Fruit fly (Drosophila melanogaster) whole organism, embryonic: ENCODE data around the gene CG13360.

ENCODE experiments used
- CG12391 ChIP-seq: fragments of 200-800 bp; sonication (Bioruptor generic); optimal IDR thresholded peaks from 3 replicates; lab custom pipeline; 2018; ENCODE audit warnings: missing biosample characterization, mild to moderate bottlenecking, missing genetic modification characterization, moderate library complexity
- CG12744 ChIP-seq: fragments of 200-800 bp; sonication (Bioruptor generic); optimal IDR thresholded peaks from 2 replicates; lab custom pipeline; 2016; ENCODE audit warnings: missing biosample characterization, missing genetic modification characterization
- CG14014 ChIP-seq: fragments of 200-800 bp; sonication (Bioruptor generic); IDR thresholded peaks from 2 replicates; pipeline ENCODE4 v1.3.6; 2022; ENCODE audit warnings: missing biosample characterization, missing genetic modification characterization
- CG15011 ChIP-seq: fragments of 200-800 bp; sonication (Bioruptor generic); optimal IDR thresholded peaks from 3 replicates; lab custom pipeline; 2018; ENCODE audit warnings: missing biosample characterization, mild to moderate bottlenecking, missing genetic modification characterization
- CG15601 ChIP-seq: fragments of 200-800 bp; sonication (Bioruptor generic); optimal IDR thresholded peaks from 3 replicates; lab custom pipeline; 2019; ENCODE audit warnings: missing biosample characterization, mild to moderate bottlenecking, missing genetic modification characterization, moderate library complexity
- CG1647 ChIP-seq: fragments of 200-800 bp; sonication (Bioruptor generic); optimal IDR thresholded peaks from 3 replicates; lab custom pipeline; 2016; ENCODE audit warnings: missing biosample characterization, missing genetic modification characterization
- CG17186 ChIP-seq: fragments of 200-800 bp; sonication (Bioruptor generic); optimal IDR thresholded peaks from 3 replicates; lab custom pipeline; 2017; ENCODE audit warnings: missing biosample characterization, missing genetic modification reagents, missing genetic modification characterization
- CG17385 ChIP-seq: fragments of 200-800 bp; sonication (Bioruptor generic); optimal IDR thresholded peaks from 3 replicates; lab custom pipeline; 2018; ENCODE audit warnings: missing biosample characterization, mild to moderate bottlenecking, missing genetic modification characterization
- CG2199 ChIP-seq: fragments of 200-800 bp; sonication (Bioruptor generic); IDR thresholded peaks from 3 replicates; pipeline ENCODE4 v1.3.6; 2022; ENCODE audit warnings: missing biosample characterization, missing genetic modification characterization
- CG2875 ChIP-seq: fragments of 200-800 bp; sonication (Bioruptor generic); optimal IDR thresholded peaks from 2 replicates; lab custom pipeline; 2017; ENCODE audit warnings: missing biosample characterization, mild to moderate bottlenecking, missing genetic modification characterization, missing genetic modification reagents
- CG32532 ChIP-seq: fragments of 200-800 bp; sonication (Bioruptor generic); IDR thresholded peaks from 2 replicates; pipeline ENCODE4 v1.3.6; 2022; ENCODE audit warnings: missing biosample characterization, missing genetic modification characterization
- CG34422 ChIP-seq: fragments of 200-800 bp; sonication (Bioruptor generic); IDR thresholded peaks from 3 replicates; pipeline ENCODE4 v1.3.6; 2022; ENCODE audit warnings: missing biosample characterization, missing genetic modification characterization
- CG42726 ChIP-seq: fragments of 200-800 bp; sonication (Bioruptor generic); IDR thresholded peaks from 2 replicates; pipeline ENCODE4 v1.3.6; 2022; ENCODE audit warnings: missing biosample characterization, missing genetic modification characterization; ENCODE audit not compliant: partially characterized antibody
- CG43689 ChIP-seq: fragments of 200-800 bp; sonication (Bioruptor generic); IDR thresholded peaks from 2 replicates; pipeline ENCODE4 v1.3.6; 2022; ENCODE audit warnings: missing biosample characterization, missing genetic modification characterization
- CG4404 ChIP-seq: fragments of 200-800 bp; sonication (Bioruptor generic); IDR thresholded peaks from 2 replicates; pipeline ENCODE4 v1.3.6; 2022; ENCODE audit warnings: missing biosample characterization, missing genetic modification characterization
- CG4707 ChIP-seq: fragments of 200-800 bp; sonication (Bioruptor generic); optimal IDR thresholded peaks from 2 replicates; lab custom pipeline; 2018; ENCODE audit warnings: missing biosample characterization, mild to moderate bottlenecking, missing genetic modification characterization, moderate library complexity
- CG4820 ChIP-seq: fragments of 200-800 bp; sonication (Bioruptor generic); optimal IDR thresholded peaks from 3 replicates; lab custom pipeline; 2016; ENCODE audit warnings: missing biosample characterization, missing genetic modification characterization
- CG6272 ChIP-seq: fragments of 200-800 bp; sonication (Bioruptor generic); IDR thresholded peaks from 2 replicates; pipeline ENCODE4 v1.3.6; 2022; ENCODE audit warnings: missing biosample characterization, missing genetic modification characterization
- CG6813 ChIP-seq: fragments of 200-800 bp; sonication (Bioruptor generic); optimal IDR thresholded peaks from 2 replicates; lab custom pipeline; 2017; ENCODE audit warnings: missing biosample characterization, missing genetic modification characterization, mild to moderate bottlenecking, moderate library complexity, missing genetic modification reagents
- CG7271 ChIP-seq: fragments of 200-800 bp; sonication (Bioruptor generic); optimal IDR thresholded peaks from 2 replicates; lab custom pipeline; 2018; ENCODE audit warnings: missing biosample characterization, mild to moderate bottlenecking, missing genetic modification characterization, moderate library complexity
- CG8388 ChIP-seq: fragments of 200-800 bp; sonication (Bioruptor generic); optimal IDR thresholded peaks from 2 replicates; lab custom pipeline; 2019; ENCODE audit warnings: missing biosample characterization, mild to moderate bottlenecking, missing genetic modification characterization, moderate library complexity
- CG9437 ChIP-seq: fragments of 200-800 bp; sonication (Bioruptor generic); optimal IDR thresholded peaks from 2 replicates; lab custom pipeline; 2018; ENCODE audit warnings: missing biosample characterization, mild to moderate bottlenecking, missing genetic modification characterization
- CTCF ChIP-seq: fragments of 200-800 bp; sonication (Bioruptor generic); optimal IDR thresholded peaks from 2 replicates; lab custom pipeline; 2017; ENCODE audit warnings: missing biosample characterization, mild to moderate bottlenecking, missing genetic modification characterization, moderate library complexity
- Dbx ChIP-seq: fragments of 200-800 bp; sonication (Bioruptor generic); IDR thresholded peaks from 3 replicates; pipeline ENCODE4 v1.3.6; 2022; ENCODE audit warnings: missing biosample characterization, missing genetic modification characterization
- Dfd ChIP-seq, 2 experiments: fragments of >200 bp; optimal IDR thresholded peaks; 2 replicates each; lab custom pipeline; 2017; ENCODE audit warnings: missing biosample characterization in 2 of 2, missing genetic modification characterization in 2 of 2
- Gug ChIP-seq: fragments of 200-800 bp; sonication (Bioruptor generic); IDR thresholded peaks from 4 replicates; pipeline ENCODE4 v1.3.6; 2022; ENCODE audit warnings: missing biosample characterization, missing genetic modification characterization
- MESR4 ChIP-seq: fragments of 200-800 bp; sonication (Bioruptor generic); optimal IDR thresholded peaks from 2 replicates; lab custom pipeline; 2018; ENCODE audit warnings: missing biosample characterization, mild to moderate bottlenecking, missing genetic modification characterization, moderate library complexity
- NC2β ChIP-seq: fragments of 200-800 bp; sonication (Bioruptor generic); optimal IDR thresholded peaks from 2 replicates; lab custom pipeline; 2016; ENCODE audit warnings: missing biosample characterization, missing genetic modification characterization
- Nf-YA ChIP-seq: fragments of 200-800 bp; sonication (Bioruptor generic); IDR thresholded peaks from 2 replicates; pipeline ENCODE4 v1.3.6; 2022; ENCODE audit warnings: missing biosample characterization, missing genetic modification characterization
- Nf-YC ChIP-seq: fragments of 200-800 bp; optimal IDR thresholded peaks from 3 replicates; lab custom pipeline; 2019; ENCODE audit warnings: missing biosample characterization, mild to moderate bottlenecking, missing genetic modification characterization, moderate library complexity
- Optix ChIP-seq: fragments of 200-800 bp; sonication (Bioruptor generic); IDR thresholded peaks from 3 replicates; pipeline ENCODE4 v1.3.6; 2022; ENCODE audit warnings: missing biosample characterization, missing genetic modification characterization
- Poxn ChIP-seq: fragments of 200-800 bp; sonication (Bioruptor generic); IDR thresholded peaks from 2 replicates; pipeline ENCODE4 v1.3.6; 2022; ENCODE audit warnings: missing biosample characterization, missing genetic modification characterization
- YL-1 ChIP-seq: fragments of 200-800 bp; sonication (Bioruptor generic); optimal IDR thresholded peaks from 3 replicates; lab custom pipeline; 2017; ENCODE audit warnings: missing biosample characterization, mild to moderate bottlenecking, missing genetic modification characterization
- ap ChIP-seq: fragments of 200-800 bp; sonication (Bioruptor generic); IDR thresholded peaks from 2 replicates; pipeline ENCODE4 v1.3.6; 2022; ENCODE audit warnings: missing biosample characterization, missing genetic modification characterization
- ara ChIP-seq: fragments of 200-800 bp; sonication (Bioruptor generic); IDR thresholded peaks from 2 replicates; pipeline ENCODE4 v1.3.6; 2022; ENCODE audit warnings: missing biosample characterization, missing genetic modification characterization
- cad ChIP-seq: fragments of >200 bp; optimal IDR thresholded peaks from 2 replicates; lab custom pipeline; 2017; ENCODE audit warnings: missing biosample characterization, missing genetic modification characterization
- cg ChIP-seq: fragments of 200-800 bp; sonication (Bioruptor generic); optimal IDR thresholded peaks from 3 replicates; lab custom pipeline; 2019; ENCODE audit warnings: missing biosample characterization, mild to moderate bottlenecking, missing genetic modification characterization, moderate library complexity
- chm ChIP-seq: fragments of 200-800 bp; sonication (Bioruptor generic); IDR thresholded peaks from 2 replicates; pipeline ENCODE4 v1.3.6; 2022; ENCODE audit warnings: missing biosample characterization, missing genetic modification characterization
- exex ChIP-seq: fragments of 200-800 bp; sonication (Bioruptor generic); optimal IDR thresholded peaks from 4 replicates; lab custom pipeline; 2018; ENCODE audit warnings: missing biosample characterization, mild to moderate bottlenecking, missing genetic modification characterization, moderate library complexity
- fd96Cb ChIP-seq: fragments of 200-800 bp; sonication (Bioruptor generic); optimal IDR thresholded peaks from 2 replicates; lab custom pipeline; 2018; ENCODE audit warnings: missing biosample characterization, mild to moderate bottlenecking, missing genetic modification characterization, moderate library complexity
- gro ChIP-seq: fragments of 200-800 bp; sonication (Bioruptor generic); optimal IDR thresholded peaks from 2 replicates; lab custom pipeline; 2016; ENCODE audit warnings: missing biosample characterization, missing genetic modification characterization
- lmd ChIP-seq: fragments of 200-800 bp; sonication (Bioruptor generic); IDR thresholded peaks from 2 replicates; pipeline ENCODE4 v1.3.6; 2022; ENCODE audit warnings: missing biosample characterization, missing genetic modification characterization
- mirr ChIP-seq: fragments of 200-800 bp; sonication (Bioruptor generic); optimal IDR thresholded peaks from 3 replicates; lab custom pipeline; 2018; ENCODE audit warnings: missing biosample characterization, mild to moderate bottlenecking, missing genetic modification characterization
- otp ChIP-seq: fragments of 200-800 bp; sonication (Bioruptor generic); IDR thresholded peaks from 3 replicates; pipeline ENCODE4, ENCODE4 v1.3.6; 2022; ENCODE audit warnings: missing biosample characterization, missing genetic modification characterization
- peb ChIP-seq: fragments of 200-800 bp; sonication (Bioruptor generic); IDR thresholded peaks from 2 replicates; pipeline ENCODE4 v1.3.6; 2022; ENCODE audit warnings: missing biosample characterization, missing genetic modification characterization
- sima ChIP-seq: fragments of 200-800 bp; sonication (Bioruptor generic); optimal IDR thresholded peaks from 2 replicates; lab custom pipeline; 2016; ENCODE audit warnings: missing biosample characterization, missing genetic modification characterization
- slbo ChIP-seq: fragments of 200-800 bp; sonication (Bioruptor generic); IDR thresholded peaks from 2 replicates; pipeline ENCODE4 v1.3.6; 2022; ENCODE audit warnings: missing biosample characterization, missing genetic modification characterization
- sqz ChIP-seq: fragments of 200-800 bp; sonication (Bioruptor generic); optimal IDR thresholded peaks from 3 replicates; lab custom pipeline; 2018; ENCODE audit warnings: missing biosample characterization, mild to moderate bottlenecking, missing genetic modification characterization
- tio ChIP-seq: fragments of 200-800 bp; sonication (Bioruptor generic); optimal IDR thresholded peaks from 2 replicates; lab custom pipeline; 2017; ENCODE audit warnings: missing biosample characterization, missing genetic modification characterization, inconsistent platforms
- tna ChIP-seq: fragments of 200-800 bp; sonication (Bioruptor generic); IDR thresholded peaks from 2 replicates; pipeline ENCODE4 v1.3.6; 2022; ENCODE audit warnings: missing biosample characterization, missing genetic modification characterization; ENCODE audit not compliant: partially characterized antibody

The CG13360 gene

DNA sequence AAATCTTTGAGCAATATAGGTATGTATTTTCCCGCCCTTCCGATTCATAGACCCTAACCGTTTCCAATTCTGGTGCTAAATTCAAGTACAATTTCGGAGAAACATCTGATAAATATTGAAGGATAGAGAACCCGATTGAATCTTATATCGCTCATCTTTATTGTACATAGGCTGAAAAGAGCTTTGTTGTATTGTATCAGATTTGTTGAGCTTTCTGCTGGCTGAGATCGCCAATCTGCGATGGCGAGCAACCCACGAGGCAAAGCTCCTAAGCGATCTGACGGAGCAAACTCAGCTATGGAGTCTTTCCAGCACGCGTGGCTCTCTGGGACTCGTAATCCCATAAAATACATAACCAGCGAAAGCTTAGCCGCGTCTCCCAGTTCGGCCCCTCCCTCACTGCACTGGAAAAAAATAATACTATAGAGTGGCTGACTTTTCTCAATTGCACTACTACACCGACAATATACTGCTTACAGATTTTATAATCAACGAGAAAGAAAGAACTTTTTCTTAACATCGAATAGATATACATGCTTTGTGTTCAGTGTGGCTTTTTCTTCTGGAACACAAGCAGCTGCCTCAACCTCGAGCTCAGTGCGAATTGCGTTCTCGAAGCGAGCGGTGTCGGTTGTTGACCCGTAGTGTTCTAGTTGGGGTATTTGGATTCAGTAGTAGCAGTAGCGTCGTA lies 34.1 kb downstream of the CG13360 start (continued):
- TF ChIP-seq chm (peak; percentile 82), Dbx (GFP tag; lab: Robert Waterston, UW) (peak; percentile 96), tna (GFP tag; lab: Robert Waterston, UW) (no peak), CG12744 (GFP tag; lab: Kevin White, UChicago) (peak; percentile 80), NC2β (GFP tag; lab: Kevin White, UChicago) (peak; percentile 72), MESR4 (GFP tag; lab: Kevin White, UChicago) (peak; percentile 20), ap (GFP tag; lab: Robert Waterston, UW) (peak; percentile 51; the same call in 1 of the 2 replicates), CG2875 (GFP tag; lab: Kevin White, UChicago) (peak; percentile 64), tio (no peak), CG32532 (GFP tag; lab: Robert Waterston, UW) (peak; percentile 96), Dfd (GFP tag; optimal IDR thresholded peaks at IDR 0.05; lab: Kevin White, UChicago) (no peak), CG8388 (peak; percentile 60), CG1647 (GFP tag; lab: Kevin White, UChicago) (peak; percentile 77), CG4404 (GFP tag; lab: Robert Waterston, UW) (peak; percentile 59), fd96Cb (peak; percentile 59), sima (GFP tag; lab: Kevin White, UChicago) (peak; percentile 45), CG34422 (peak; percentile 87), CG15601 (tag; lab: Kevin White, UChicago) (peak; percentile 43), CG4820 (GFP tag; lab: Kevin White, UChicago) (peak; percentile 64), sqz (GFP tag; lab: Kevin White, UChicago) (no peak), CG17385 (GFP tag; lab: Kevin White, UChicago) (peak; percentile 77), CG43689 (GFP tag; lab: Robert Waterston, UW) (peak; percentile 61; the same call in 1 of the 2 replicates), CG6813 (GFP tag; lab: Kevin White, UChicago) (peak; percentile 79), slbo (GFP tag; lab: Robert Waterston, UW) (peak; percentile 96), ara (GFP tag; lab: Robert Waterston, UW) (peak; percentile 76), lmd (GFP tag; lab: Robert Waterston, UW) (peak; percentile 88), gro (GFP tag; lab: Kevin White, UChicago) (peak; percentile 96), CG15011 (GFP tag; lab: Kevin White, UChicago) (peak; percentile 64), peb (GFP tag; lab: Robert Waterston, UW) (peak; percentile 53; the same call in 1 of the 2 replicates), Nf-YC (peak; percentile 55), CG7271 (tag; lab: Kevin White, UChicago) (no peak), Optix (GFP tag; lab: Robert Waterston, UW) (peak; percentile 73), Nf-YA (GFP tag; lab: Robert Waterston, UW) (peak; percentile 55; the same call in 1 of the 2 replicates), YL-1 (GFP tag; lab: Kevin White, UChicago) (no peak), exex (tag; lab: Kevin White, UChicago) (peak; percentile 65), CG42726 (GFP tag; lab: Robert Waterston, UW) (no peak), Poxn (GFP tag; lab: Robert Waterston, UW) (peak; percentile 87), cad (GFP tag; lab: Kevin White, UChicago) (no peak), CG17186 (GFP tag; lab: Kevin White, UChicago) (no peak), mirr (GFP tag; lab: Kevin White, UChicago) (no peak), otp (GFP tag; lab: Robert Waterston, UW) (peak; percentile 86), CTCF (peak; percentile 8), CG9437 (GFP tag; lab: Kevin White, UChicago) (peak; percentile 52), CG4707 (GFP tag; lab: Kevin White, UChicago) (peak; percentile 51), CG6272 (GFP tag; lab: Robert Waterston, UW) (peak; percentile 48), CG2199 (GFP tag; lab: Robert Waterston, UW) (0 out of 3 replicates have a peak, but pooled peaks have one; percentile 79), Gug (GFP tag; lab: Robert Waterston, UW) (peak; percentile 80; the same call in 3 of the 4 replicates), CG12391 (tag; lab: Kevin White, UChicago) (peak; percentile 82), CG14014 (GFP tag; lab: Robert Waterston, UW) (peak; percentile 87), cg (GFP tag; lab: Kevin White, UChicago) (no peak)
